Worm (Caenorhabditis elegans): Measurements from ENCODE around the gene W08F4.12.

DNA sequence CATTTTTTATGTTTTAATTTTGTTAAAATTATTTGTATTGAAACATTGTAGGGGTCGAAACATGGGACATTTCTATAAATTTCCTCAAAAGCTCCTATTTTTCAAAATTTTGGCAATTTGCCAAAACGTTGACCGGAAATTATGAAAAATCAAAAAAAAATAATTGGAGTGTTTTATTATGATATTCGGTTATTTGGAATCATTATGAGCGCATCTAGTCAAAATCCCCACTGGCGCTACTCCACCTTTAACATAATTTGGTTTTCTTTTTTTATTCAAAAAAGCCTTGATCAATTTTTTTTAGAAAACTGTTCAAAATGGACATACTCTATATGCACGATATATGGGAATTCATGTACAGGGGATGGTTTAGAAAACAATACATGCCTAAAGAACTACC lies 21.0 kb upstream of the W08F4.12 start, which contains the start of gene W04H10.2:
- TF ChIP-seq mab-5 (tag; optimal IDR thresholded peaks at IDR 0.05) (no peak), snpc-4 (tag; optimal IDR thresholded peaks at IDR 0.05) (no peak), unc-62 (GFP tag; optimal IDR thresholded peaks at IDR 0.05) (no peak), elt-3 (tag; optimal IDR thresholded peaks at IDR 0.05) (no peak), ztf-11 (tag; optimal IDR thresholded peaks at IDR 0.05) (no peak), flh-1 (GFP tag; optimal IDR thresholded peaks at IDR 0.05) (no peak)

Measured in whole organism, mixed stage, embryonic.